Worm (Caenorhabditis elegans): ENCODE results near the gene Y43F8B.28.

Gene Y43F8B.28

DNA sequence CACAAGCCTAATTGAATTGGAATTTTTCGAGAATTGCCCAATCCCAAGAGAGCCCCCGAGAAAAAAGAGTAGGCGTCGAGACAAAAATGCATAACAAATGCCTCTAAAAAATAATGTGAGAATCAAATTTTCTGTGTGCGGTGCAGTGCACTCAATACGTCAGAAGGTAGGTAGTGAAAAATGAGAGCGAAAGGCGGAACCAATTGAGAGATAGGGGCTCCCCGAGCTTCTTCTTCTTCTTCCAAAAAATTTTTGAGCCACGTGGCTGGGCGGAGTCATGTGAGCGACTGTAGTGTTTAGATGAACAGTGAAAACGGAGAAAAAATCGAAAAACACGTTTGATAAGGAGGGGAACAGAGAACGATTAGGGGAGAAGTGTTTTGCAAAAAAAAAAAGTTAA, 39.5 kb downstream of the Y43F8B.28 start:
- TF ChIP-seq tra-4 (tag; optimal IDR thresholded peaks at IDR 0.05) (no peak), ceh-36 (tag; optimal IDR thresholded peaks at IDR 0.05) (no peak), ceh-13 (GFP tag; optimal IDR thresholded peaks at IDR 0.05) (no peak), flt-1 (GFP tag; IDR thresholded peaks at IDR 0.05) (no peak)

DNA sequence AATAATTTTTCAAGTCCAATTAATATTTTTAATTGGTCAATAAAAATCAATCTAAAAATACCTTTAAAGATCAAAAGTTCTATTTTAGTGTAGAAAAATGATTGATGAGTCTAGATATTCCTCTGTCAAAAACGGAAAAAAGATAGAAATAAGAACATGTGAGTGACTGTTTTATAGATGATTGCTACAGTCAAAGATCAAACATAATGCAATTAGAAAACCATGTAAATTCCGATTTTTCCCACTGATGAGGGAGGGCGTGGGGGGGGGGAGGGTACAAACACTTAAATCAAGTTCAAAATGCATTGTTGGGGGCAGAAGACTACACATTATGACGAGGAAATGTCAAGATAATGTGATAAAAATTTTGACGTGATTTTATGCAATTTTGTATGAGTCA, 41.1 kb downstream of the Y43F8B.28 start:
- TF ChIP-seq flt-1 (GFP tag; IDR thresholded peaks at IDR 0.05) (no peak), ama-1 (optimal IDR thresholded peaks at IDR 0.05) (no peak), ceh-13 (GFP tag; optimal IDR thresholded peaks at IDR 0.05) (no peak), ets-7 (tag; optimal IDR thresholded peaks at IDR 0.05) (no peak), aly-1 (tag; optimal IDR thresholded peaks at IDR 0.05) (no peak), hnd-1 (tag; optimal IDR thresholded peaks at IDR 0.05) (no peak), hmg-4 (GFP tag; optimal IDR thresholded peaks at IDR 0.05) (no peak), tbx-37 (GFP tag; conservative IDR thresholded peaks at IDR 0.05) (no peak), ceh-36 (tag; optimal IDR thresholded peaks at IDR 0.05) (no peak), sea-1 (GFP tag; conservative IDR thresholded peaks at IDR 0.05) (no peak), scrt-1 (GFP tag; IDR thresholded peaks at IDR 0.05) (no peak), hmbx-1 (tag; optimal IDR thresholded peaks at IDR 0.05) (no peak), F13C5.2 (tag; optimal IDR thresholded peaks at IDR 0.05) (no peak), pes-1 (GFP tag; IDR thresholded peaks at IDR 0.05) (no peak), tra-4 (tag; optimal IDR thresholded peaks at IDR 0.05) (no peak), B0310.2 (tag; optimal IDR thresholded peaks at IDR 0.05) (no peak)

DNA sequence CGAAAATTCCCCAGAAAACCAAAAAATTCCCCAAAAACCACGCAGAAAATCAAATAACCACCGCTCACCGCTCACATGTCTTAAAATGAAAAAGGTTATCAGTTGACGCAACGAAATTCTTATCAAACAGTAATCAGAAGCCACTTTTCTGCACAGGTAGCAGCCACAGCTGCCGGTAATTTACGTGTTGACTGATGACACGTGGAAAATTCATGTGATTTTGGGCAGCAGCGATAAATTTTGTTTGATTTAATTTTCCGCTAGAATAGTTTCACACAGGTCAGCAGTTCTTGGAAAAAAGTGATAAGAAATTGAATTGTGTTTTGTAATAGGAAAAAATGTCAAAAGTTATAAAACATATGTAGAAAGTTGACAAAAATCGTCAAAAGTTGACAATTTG, 42.4 kb downstream of the Y43F8B.28 start:
- no peak for TF ChIP-seq ama-1 (optimal IDR thresholded peaks at IDR 0.05)
- no peak for TF ChIP-seq ceh-13 (GFP tag; optimal IDR thresholded peaks at IDR 0.05)
- TF ChIP-seq B0310.2 (tag; optimal IDR thresholded peaks at IDR 0.05): no peak
- no peak for TF ChIP-seq F13C5.2 (tag; optimal IDR thresholded peaks at IDR 0.05)
- no peak for TF ChIP-seq tbx-11 (GFP tag; IDR thresholded peaks at IDR 0.05)
- no peak for TF ChIP-seq pes-1 (GFP tag; IDR thresholded peaks at IDR 0.05)
- TF ChIP-seq flt-1 (GFP tag; IDR thresholded peaks at IDR 0.05): no peak
- TF ChIP-seq aly-1 (tag; optimal IDR thresholded peaks at IDR 0.05): no peak
- TF ChIP-seq hmbx-1 (tag; optimal IDR thresholded peaks at IDR 0.05): no peak

DNA sequence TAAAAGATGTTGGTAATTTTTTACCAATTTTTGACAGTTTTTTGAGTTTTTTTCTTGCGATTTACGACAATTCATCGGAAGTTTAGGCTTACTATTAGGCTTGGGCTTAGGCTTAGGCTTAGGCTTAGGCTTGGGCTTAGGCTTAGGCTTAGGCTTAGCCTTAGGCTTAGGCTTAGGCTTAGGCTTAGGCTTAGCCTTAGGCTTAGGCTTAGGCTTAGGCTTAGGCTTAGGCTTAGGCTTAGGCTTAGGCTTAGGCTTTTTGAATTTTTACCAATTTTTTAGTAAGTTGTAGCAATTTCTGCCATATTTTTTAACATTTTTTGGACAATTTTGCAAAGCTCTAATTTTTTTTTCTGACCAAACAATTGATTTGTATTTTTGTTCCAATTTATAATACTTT, 43.4 kb downstream of the Y43F8B.28 start:
- TF ChIP-seq ceh-36 (tag; optimal IDR thresholded peaks at IDR 0.05): peak; percentile 70

DNA sequence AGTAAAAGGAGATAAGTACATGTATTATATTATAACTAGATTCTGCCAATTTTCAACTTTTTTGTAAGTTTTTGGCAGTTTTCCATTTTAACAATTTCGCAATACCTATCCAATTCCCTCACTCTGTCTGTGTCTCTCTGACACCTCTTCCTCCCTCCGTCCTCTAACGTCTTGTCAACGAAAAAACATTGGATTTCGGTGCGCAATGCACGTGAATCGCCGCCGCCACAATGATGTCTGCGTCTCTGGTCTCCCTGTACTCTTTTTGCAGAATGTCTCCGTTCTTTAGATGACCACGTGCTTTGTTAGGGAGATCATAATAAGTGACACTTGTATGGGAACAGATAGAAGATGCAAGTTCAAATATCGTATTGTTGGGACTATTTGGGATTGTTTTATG, 44.0 kb downstream of the Y43F8B.28 start:
- no peak for TF ChIP-seq tbx-37 (GFP tag; conservative IDR thresholded peaks at IDR 0.05)
- TF ChIP-seq hmg-4 (GFP tag; optimal IDR thresholded peaks at IDR 0.05): peak; percentile 42

DNA sequence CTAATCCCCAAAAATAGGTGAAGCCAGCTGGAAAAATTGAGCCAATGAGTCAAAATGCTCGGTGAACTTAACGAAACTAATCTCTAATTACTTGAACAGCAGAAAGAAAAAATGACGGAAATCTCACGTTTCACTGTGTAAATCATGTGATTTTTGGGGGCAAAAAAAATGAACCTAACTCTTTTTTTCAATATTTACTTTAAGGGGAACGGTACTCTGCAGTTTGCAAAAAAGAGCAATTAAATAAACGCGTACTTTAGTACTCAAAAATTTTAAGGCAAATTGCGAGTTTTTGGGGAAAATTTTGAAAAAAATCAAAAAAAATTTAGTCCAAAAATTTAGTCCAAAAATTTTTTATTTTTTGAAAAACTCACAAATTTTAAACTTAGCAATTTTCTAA, 45.9 kb downstream of the Y43F8B.28 start:
- TF ChIP-seq tbx-37 (GFP tag; conservative IDR thresholded peaks at IDR 0.05): no peak
- TF ChIP-seq aly-1 (tag; optimal IDR thresholded peaks at IDR 0.05): no peak
- TF ChIP-seq tra-4 (tag; optimal IDR thresholded peaks at IDR 0.05): no peak
- no peak for TF ChIP-seq hmbx-1 (tag; optimal IDR thresholded peaks at IDR 0.05)
- no peak for TF ChIP-seq hmg-4 (GFP tag; optimal IDR thresholded peaks at IDR 0.05)
- no peak for TF ChIP-seq pes-1 (GFP tag; IDR thresholded peaks at IDR 0.05)
- no peak for TF ChIP-seq hnd-1 (tag; optimal IDR thresholded peaks at IDR 0.05)

DNA sequence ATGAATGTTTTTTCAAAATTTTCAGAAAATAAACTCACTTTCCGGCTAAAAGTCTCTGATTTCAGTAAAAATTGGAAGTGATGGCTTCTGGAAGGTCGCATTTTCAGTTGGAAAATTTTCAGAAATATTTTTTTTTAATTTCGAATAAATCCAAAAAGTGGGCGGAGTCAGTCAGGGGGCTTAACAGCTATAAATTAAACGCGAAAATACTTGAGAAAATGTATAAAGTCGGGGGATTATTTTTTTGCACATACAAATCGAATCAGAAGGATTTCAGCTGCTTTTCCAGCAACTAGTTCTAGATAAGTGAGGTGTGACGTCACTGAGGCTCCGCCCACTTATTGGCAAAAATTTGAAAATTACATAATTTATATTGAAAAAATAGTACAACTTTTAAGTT, 47.9 kb downstream of the Y43F8B.28 start, which contains the start of gene Y43F8B.2:
TSS of gene Y43F8B.2 (minus strand) at position 101 of the 400 bp plus-strand sequence.
- TF ChIP-seq ceh-13 (GFP tag; optimal IDR thresholded peaks at IDR 0.05) (no peak), B0310.2 (tag; optimal IDR thresholded peaks at IDR 0.05) (no peak), F13C5.2 (tag; optimal IDR thresholded peaks at IDR 0.05) (no peak), hmbx-1 (tag; optimal IDR thresholded peaks at IDR 0.05) (no peak), hnd-1 (tag; optimal IDR thresholded peaks at IDR 0.05) (no peak), aly-1 (tag; optimal IDR thresholded peaks at IDR 0.05) (no peak), pes-1 (GFP tag; IDR thresholded peaks at IDR 0.05) (no peak), hmg-4 (GFP tag; optimal IDR thresholded peaks at IDR 0.05) (no peak), tbx-11 (GFP tag; IDR thresholded peaks at IDR 0.05) (no peak), flt-1 (GFP tag; IDR thresholded peaks at IDR 0.05) (no peak), ama-1 (optimal IDR thresholded peaks at IDR 0.05) (no peak), scrt-1 (GFP tag; IDR thresholded peaks at IDR 0.05) (no peak), ceh-36 (tag; optimal IDR thresholded peaks at IDR 0.05) (no peak), sea-1 (GFP tag; conservative IDR thresholded peaks at IDR 0.05) (no peak), tra-4 (tag; optimal IDR thresholded peaks at IDR 0.05) (no peak), ets-7 (tag; optimal IDR thresholded peaks at IDR 0.05) (no peak), tbx-37 (GFP tag; conservative IDR thresholded peaks at IDR 0.05) (no peak)

DNA sequence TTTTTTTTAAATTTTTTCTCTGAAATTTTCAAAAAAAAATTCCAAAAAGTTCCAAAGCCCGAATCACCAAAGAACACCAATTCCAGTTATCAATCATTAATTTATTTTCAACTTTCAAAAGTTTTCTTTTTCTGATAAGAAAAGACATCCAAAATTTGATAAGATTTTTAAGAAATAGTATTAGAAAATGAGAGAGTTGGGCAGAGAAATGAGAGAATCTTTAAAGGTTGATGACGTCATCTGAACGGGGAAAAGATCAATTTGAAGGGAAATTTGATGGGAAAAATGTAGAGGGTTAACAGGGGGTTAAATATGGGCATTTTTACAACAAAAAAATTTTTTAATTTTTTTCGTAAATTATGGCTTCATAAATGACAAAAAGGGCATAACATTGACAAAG, 48.4 kb downstream of the Y43F8B.28 start:
- no peak for TF ChIP-seq ama-1 (optimal IDR thresholded peaks at IDR 0.05)
- TF ChIP-seq tbx-11 (GFP tag; IDR thresholded peaks at IDR 0.05): no peak
- TF ChIP-seq ceh-13 (GFP tag; optimal IDR thresholded peaks at IDR 0.05): no peak
- TF ChIP-seq ceh-36 (tag; optimal IDR thresholded peaks at IDR 0.05): no peak
- TF ChIP-seq pes-1 (GFP tag; IDR thresholded peaks at IDR 0.05): no peak
- no peak for TF ChIP-seq F13C5.2 (tag; optimal IDR thresholded peaks at IDR 0.05)
- TF ChIP-seq hmbx-1 (tag; optimal IDR thresholded peaks at IDR 0.05): no peak
- no peak for TF ChIP-seq hmg-4 (GFP tag; optimal IDR thresholded peaks at IDR 0.05)
- no peak for TF ChIP-seq scrt-1 (GFP tag; IDR thresholded peaks at IDR 0.05)
- TF ChIP-seq flt-1 (GFP tag; IDR thresholded peaks at IDR 0.05): no peak
- no peak for TF ChIP-seq tbx-37 (GFP tag; conservative IDR thresholded peaks at IDR 0.05)
- no peak for TF ChIP-seq sea-1 (GFP tag; conservative IDR thresholded peaks at IDR 0.05)
- no peak for TF ChIP-seq B0310.2 (tag; optimal IDR thresholded peaks at IDR 0.05)
- no peak for TF ChIP-seq ets-7 (tag; optimal IDR thresholded peaks at IDR 0.05)
- TF ChIP-seq hnd-1 (tag; optimal IDR thresholded peaks at IDR 0.05): no peak
- TF ChIP-seq tra-4 (tag; optimal IDR thresholded peaks at IDR 0.05): no peak

Measured in whole organism, early embryonic.